Worm (Caenorhabditis elegans): Measurements from ENCODE around the gene slrp-1.

DNA sequence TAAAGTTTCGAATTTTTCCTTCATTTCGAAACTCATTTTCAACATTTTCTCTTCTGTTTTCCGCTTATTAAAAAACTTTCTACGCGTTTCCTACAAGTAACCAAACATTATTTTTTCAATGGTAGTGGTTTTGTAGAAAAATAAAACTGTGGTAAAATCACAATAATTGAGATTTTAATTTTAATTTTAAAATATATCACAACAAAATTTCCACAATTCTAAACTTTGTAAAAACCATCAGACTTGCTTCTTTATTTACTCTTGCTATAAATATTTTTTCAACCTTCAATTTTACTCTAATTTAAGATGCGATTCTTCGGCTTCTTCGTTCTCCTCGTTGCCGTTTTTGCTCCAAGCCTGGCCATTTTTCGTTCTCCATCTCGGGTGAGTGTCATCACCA lies 22.2 kb downstream of the slrp-1 start, which contains the start of gene F53F4.17:
- TF ChIP-seq lin-13 (GFP tag; optimal IDR thresholded peaks at IDR 0.05), result no peak
- no peak for TF ChIP-seq fos-1 (tag; optimal IDR thresholded peaks at IDR 0.05)
- TF ChIP-seq lsy-2 (tag; optimal IDR thresholded peaks at IDR 0.05), result no peak
- no peak for TF ChIP-seq unc-55 (GFP tag; optimal IDR thresholded peaks at IDR 0.05)
- TF ChIP-seq mbf-1 (tag; optimal IDR thresholded peaks at IDR 0.05), result no peak
- no peak for TF ChIP-seq nhr-77 (tag; optimal IDR thresholded peaks at IDR 0.05)
- TF ChIP-seq ztf-11 (tag; optimal IDR thresholded peaks at IDR 0.05), result no peak
- TF ChIP-seq blmp-1 (tag; optimal IDR thresholded peaks at IDR 0.05; ENCODE audit: insufficient read depth), result no peak
- TF ChIP-seq snpc-4 (tag; optimal IDR thresholded peaks at IDR 0.05), result no peak
- TF ChIP-seq unc-62 (GFP tag; optimal IDR thresholded peaks at IDR 0.05), result no peak
- no peak for TF ChIP-seq nhr-23 (tag; optimal IDR thresholded peaks at IDR 0.05)
- TF ChIP-seq mdl-1 (tag; optimal IDR thresholded peaks at IDR 0.05), result no peak
- TF ChIP-seq ztf-1 (GFP tag; conservative IDR thresholded peaks at IDR 0.05), result no peak

All from whole organism, L2 larva.